Worm (Caenorhabditis elegans) whole organism, early embryonic: ENCODE data around the gene alr-1.

Experiments used
- B0310.2 ChIP-seq: sonication (generic microtip); optimal IDR thresholded peaks from 2 replicates; lab custom pipeline; 2016; ENCODE audit warnings: mild to moderate bottlenecking, missing genetic modification characterization, missing compliant biosample characterization
- F13C5.2 ChIP-seq: sonication (generic microtip); optimal IDR thresholded peaks from 2 replicates; lab custom pipeline; 2017; ENCODE audit warnings: mild to moderate bottlenecking, missing genetic modification characterization, inconsistent platforms, missing compliant biosample characterization
- ama-1 ChIP-seq: fragments of 150-350 bp; optimal IDR thresholded peaks from 2 replicates; lab custom pipeline; 2014
- ceh-13 ChIP-seq: fragments of 200-800 bp; sonication (Bioruptor generic); optimal IDR thresholded peaks from 2 replicates; lab custom pipeline; 2018; ENCODE audit warnings: mild to moderate bottlenecking, missing genetic modification characterization, missing compliant biosample characterization
- ets-7 ChIP-seq: sonication (generic microtip); optimal IDR thresholded peaks from 2 replicates; lab custom pipeline; 2016; ENCODE audit warnings: missing genotype, missing genetic modification characterization, missing compliant biosample characterization
- flt-1 ChIP-seq: fragments of 200-800 bp; sonication (Bioruptor generic); IDR thresholded peaks from 2 replicates; pipeline ENCODE4 v1.3.6; 2022; ENCODE audit warnings: missing genetic modification characterization, missing compliant biosample characterization
- hmbx-1 ChIP-seq: sonication (generic microtip); optimal IDR thresholded peaks from 2 replicates; lab custom pipeline; 2016; ENCODE audit warnings: mild to moderate bottlenecking, missing genetic modification characterization, missing compliant biosample characterization
- hnd-1 ChIP-seq: sonication (generic microtip); optimal IDR thresholded peaks from 2 replicates; lab custom pipeline; 2016; ENCODE audit warnings: missing genetic modification characterization, missing compliant biosample characterization
- scrt-1 ChIP-seq: fragments of 200-800 bp; sonication (Bioruptor generic); IDR thresholded peaks from 2 replicates; pipeline ENCODE4 v1.3.6; 2022; ENCODE audit warnings: missing genetic modification characterization, missing compliant biosample characterization
- tbx-11 ChIP-seq: fragments of 200-800 bp; sonication (Bioruptor generic); IDR thresholded peaks from 2 replicates; pipeline ENCODE4 v1.3.6; 2022; ENCODE audit warnings: missing genetic modification characterization, missing compliant biosample characterization

- no peak for TF ChIP-seq ama-1
- TF ChIP-seq ets-7 (tag; lab: Kevin White, UChicago) = no peak
- TF ChIP-seq flt-1 = no peak
- TF ChIP-seq hmbx-1 (tag; lab: Kevin White, UChicago) = no peak
- TF ChIP-seq tbx-11 = no peak
- no peak for TF ChIP-seq B0310.2 (tag; lab: Kevin White, UChicago)
- no peak for TF ChIP-seq F13C5.2
- no peak for TF ChIP-seq ceh-13 (GFP tag; lab: Kevin White, UChicago)
- TF ChIP-seq hnd-1 (tag; lab: Kevin White, UChicago) = no peak
- TF ChIP-seq scrt-1 (GFP tag; lab: Robert Waterston, UW) = no peak
Observed at ce11 chrX:11160537-11160936, 35.1 kb upstream of the alr-1 start, which contains the start of gene C05C9.1.
